Worm (Caenorhabditis elegans) whole organism, L4 larva: ENCODE data around the gene cah-4.
A peak's percentile ranks its signal among the peaks of the same experiment; 100 is the strongest.

Experiments used
- F37D6.2 ChIP-seq: sonication (generic microtip); optimal IDR thresholded peaks from 2 replicates; lab custom pipeline; 2016; ENCODE audit warnings: mild to moderate bottlenecking, missing genetic modification characterization, missing compliant biosample characterization
- Y105C5A.15 ChIP-seq: fragments of 200-800 bp; sonication (Bioruptor generic); IDR thresholded peaks from 2 replicates; pipeline ENCODE4 v1.3.6; 2022; ENCODE audit warnings: missing genetic modification characterization, missing compliant biosample characterization
- Y48G9A.11 ChIP-seq: fragments of 200-800 bp; sonication (Bioruptor generic); IDR thresholded peaks from 2 replicates; pipeline ENCODE4 v1.3.6; 2022; ENCODE audit warnings: missing genetic modification reagents, missing genetic modification characterization, missing compliant biosample characterization
- Y5F2A.4 ChIP-seq: fragments of 200-800 bp; sonication (Bioruptor generic); optimal IDR thresholded peaks from 2 replicates; lab custom pipeline; 2018; ENCODE audit warnings: mild to moderate bottlenecking, missing genetic modification characterization, missing compliant biosample characterization
- ZK546.5 ChIP-seq, 2 experiments: sonication (generic microtip); optimal IDR thresholded peaks; 2 replicates each; lab custom pipeline; 2017; ENCODE audit warnings: missing biosample characterization in 2 of 2, missing genetic modification characterization in 2 of 2
- aly-2 ChIP-seq: sonication (generic microtip); optimal IDR thresholded peaks from 2 replicates; lab custom pipeline; 2018; ENCODE audit warnings: missing biosample characterization, missing genetic modification characterization
- ama-1 ChIP-seq: fragments of 150-350 bp; optimal IDR thresholded peaks from 2 replicates; lab custom pipeline; 2014; ENCODE audit warnings: inconsistent platforms, mixed read lengths
- ceh-20 ChIP-seq: fragments of 200-800 bp; sonication (Bioruptor generic); IDR thresholded peaks from 2 replicates; pipeline ENCODE4 v1.3.6; 2022; ENCODE audit warnings: missing genetic modification reagents, missing genetic modification characterization, missing compliant biosample characterization
- ceh-28 ChIP-seq: fragments of 150-350 bp; optimal IDR thresholded peaks from 2 replicates; lab custom pipeline; 2014; ENCODE audit warnings: missing biosample characterization, missing genetic modification reagents, missing genetic modification characterization
- ceh-32 ChIP-seq: sonication (generic microtip); optimal IDR thresholded peaks from 2 replicates; lab custom pipeline; 2016; ENCODE audit warnings: mild to moderate bottlenecking, missing genetic modification characterization, missing compliant biosample characterization; ENCODE audit not compliant: poor library complexity
- ceh-44 ChIP-seq: fragments of 200-800 bp; sonication (Bioruptor generic); IDR thresholded peaks from 2 replicates; pipeline ENCODE4 v1.3.6; 2022; ENCODE audit warnings: missing genetic modification reagents, missing genetic modification characterization, missing compliant biosample characterization
- ceh-62 ChIP-seq: sonication (generic microtip); optimal IDR thresholded peaks from 2 replicates; lab custom pipeline; 2017; ENCODE audit warnings: missing biosample characterization, missing genetic modification characterization
- cey-2 ChIP-seq: sonication (generic microtip); optimal IDR thresholded peaks from 3 replicates; lab custom pipeline; 2017; ENCODE audit warnings: missing genetic modification characterization, mild to moderate bottlenecking, missing compliant biosample characterization, antibody characterized with exemption, borderline replicate concordance; ENCODE audit not compliant: insufficient read depth
- daf-12 ChIP-seq: fragments of 150-350 bp; optimal IDR thresholded peaks from 2 replicates; lab custom pipeline; 2014; ENCODE audit warnings: missing biosample characterization, missing genetic modification reagents, missing genetic modification characterization
- daf-16 ChIP-seq, 3 experiments: sonication (generic microtip); optimal IDR thresholded peaks; 2 replicates each; lab custom pipeline; 2016 to 2017; ENCODE audit warnings: missing genetic modification characterization in 3 of 3, missing genetic modification reagents in 3 of 3, mild to moderate bottlenecking in 2 of 3, missing compliant biosample characterization in 2 of 3, missing biosample characterization in 1 of 3, moderate library complexity in 1 of 3
- daf-19 ChIP-seq: fragments of 200-800 bp; sonication (Bioruptor generic); conservative IDR thresholded peaks from 2 replicates; pipeline ENCODE4 v1.3.6; 2022; ENCODE audit warnings: missing genetic modification characterization, missing compliant biosample characterization
- dmd-6 ChIP-seq: fragments of 200-800 bp; sonication (Bioruptor generic); IDR thresholded peaks from 2 replicates; pipeline ENCODE4 v1.3.6; 2022; ENCODE audit warnings: missing genetic modification reagents, missing genetic modification characterization, missing compliant biosample characterization
- dpl-1 ChIP-seq: fragments of 150-350 bp; optimal IDR thresholded peaks from 2 replicates; lab custom pipeline; 2014; ENCODE audit warnings: missing biosample characterization, missing genetic modification reagents, missing genetic modification characterization
- duxl-1 ChIP-seq: sonication (generic microtip); optimal IDR thresholded peaks from 2 replicates; lab custom pipeline; 2016; ENCODE audit warnings: mild to moderate bottlenecking, missing genetic modification characterization, moderate library complexity, missing compliant biosample characterization; ENCODE audit not compliant: poor library complexity
- egl-27 ChIP-seq: sonication (generic microtip); optimal IDR thresholded peaks from 3 replicates; lab custom pipeline; 2017; ENCODE audit warnings: missing biosample characterization, missing genetic modification reagents, missing genetic modification characterization
- fkh-10 ChIP-seq: fragments of 150-350 bp; optimal IDR thresholded peaks from 2 replicates; lab custom pipeline; 2014; ENCODE audit warnings: missing biosample characterization, missing genetic modification reagents, missing genetic modification characterization
- hif-1 ChIP-seq, 2 experiments: sonication (generic microtip); optimal IDR thresholded peaks; 2 replicates each; lab custom pipeline; 2016 to 2017; ENCODE audit warnings: missing compliant biosample characterization in 2 of 2, missing genetic modification characterization in 2 of 2, missing genetic modification reagents in 2 of 2, missing genotype in 2 of 2, mild to moderate bottlenecking in 1 of 2
- hlh-30 ChIP-seq: sonication (generic microtip); optimal IDR thresholded peaks from 2 replicates; lab custom pipeline; 2017; ENCODE audit warnings: antibody characterized with exemption, mild to moderate bottlenecking, missing genetic modification characterization, missing compliant biosample characterization; ENCODE audit not compliant: insufficient read depth
- hmg-1.1 ChIP-seq: fragments of 200-800 bp; sonication (Bioruptor generic); IDR thresholded peaks from 2 replicates; pipeline ENCODE4 v1.3.6; 2022; ENCODE audit warnings: missing genetic modification reagents, missing genetic modification characterization, missing compliant biosample characterization
- jun-1 ChIP-seq: fragments of 150-350 bp; optimal IDR thresholded peaks from 2 replicates; lab custom pipeline; 2014; ENCODE audit warnings: missing biosample characterization, missing genetic modification reagents, missing genetic modification characterization
- lim-7 ChIP-seq: fragments of 200-800 bp; sonication (Bioruptor generic); IDR thresholded peaks from 2 replicates; pipeline ENCODE4 v1.3.6; 2022; ENCODE audit warnings: missing genetic modification characterization, missing compliant biosample characterization
- lin-15B ChIP-seq: fragments of 150-350 bp; sonication (generic microtip); optimal IDR thresholded peaks from 3 replicates; lab custom pipeline; 2014; ENCODE audit warnings: missing biosample characterization, missing genetic modification characterization
- lin-38 ChIP-seq: fragments of 200-800 bp; sonication (Bioruptor generic); IDR thresholded peaks from 2 replicates; pipeline ENCODE4 v1.3.6; 2022; ENCODE audit warnings: missing genetic modification reagents, missing genetic modification characterization, missing compliant biosample characterization
- lin-39 ChIP-seq: fragments of 150-350 bp; optimal IDR thresholded peaks from 2 replicates; lab custom pipeline; 2014; ENCODE audit warnings: missing biosample characterization, missing genetic modification reagents, missing genetic modification characterization
- lir-3 ChIP-seq: sonication (generic microtip); optimal IDR thresholded peaks from 2 replicates; lab custom pipeline; 2016; ENCODE audit warnings: mild to moderate bottlenecking, missing genetic modification characterization, missing compliant biosample characterization
- lsy-2 ChIP-seq, 2 experiments: fragments of 150-350 bp in 1 of 2; sonication (generic microtip) in 1 of 2; optimal IDR thresholded peaks; 2 replicates each; lab custom pipeline; 2014 to 2017; ENCODE audit warnings: missing biosample characterization in 2 of 2, missing genetic modification characterization in 2 of 2
- mdt-29 ChIP-seq: fragments of 200-800 bp; sonication (Bioruptor generic); IDR thresholded peaks from 2 replicates; pipeline ENCODE4 v1.3.6; 2022; ENCODE audit warnings: missing genetic modification reagents, missing genetic modification characterization, missing compliant biosample characterization
- mep-1 ChIP-seq: fragments of 150-350 bp; sonication (generic microtip); optimal IDR thresholded peaks from 3 replicates; lab custom pipeline; 2014; ENCODE audit warnings: missing biosample characterization, missing genetic modification characterization
- mes-2 ChIP-seq: sonication (generic microtip); optimal IDR thresholded peaks from 2 replicates; lab custom pipeline; 2016; ENCODE audit warnings: missing genotype, mild to moderate bottlenecking, missing genetic modification characterization, missing compliant biosample characterization; ENCODE audit not compliant: poor library complexity, severe bottlenecking
- mxl-2 ChIP-seq: fragments of 200-800 bp; sonication (Bioruptor generic); conservative IDR thresholded peaks from 2 replicates; pipeline ENCODE4 v1.3.6; 2022; ENCODE audit warnings: missing genetic modification reagents, missing genetic modification characterization, missing compliant biosample characterization
- nhr-111 ChIP-seq: fragments of 200-800 bp; sonication (Bioruptor generic); optimal IDR thresholded peaks from 2 replicates; lab custom pipeline; 2018; ENCODE audit warnings: mild to moderate bottlenecking, missing genetic modification characterization, missing compliant biosample characterization
- nhr-237 ChIP-seq: sonication (generic microtip); optimal IDR thresholded peaks from 2 replicates; lab custom pipeline; 2017; ENCODE audit warnings: missing biosample characterization, missing genetic modification characterization
- nhr-41 ChIP-seq: fragments of 200-800 bp; sonication (Bioruptor generic); IDR thresholded peaks from 2 replicates; pipeline ENCODE4 v1.3.6; 2022; ENCODE audit warnings: missing genetic modification reagents, missing genetic modification characterization, missing compliant biosample characterization
- nhr-76 ChIP-seq: fragments of 150-350 bp; optimal IDR thresholded peaks from 2 replicates; lab custom pipeline; 2014; ENCODE audit warnings: missing biosample characterization, missing genetic modification characterization
- nhr-77 ChIP-seq: fragments of 150-350 bp; optimal IDR thresholded peaks from 2 replicates; lab custom pipeline; 2014; ENCODE audit warnings: missing biosample characterization, missing genetic modification characterization
- php-3 ChIP-seq: fragments of 200-800 bp; sonication (Bioruptor generic); IDR thresholded peaks from 2 replicates; pipeline ENCODE4 v1.3.6; 2022; ENCODE audit warnings: missing genetic modification reagents, missing genetic modification characterization, missing compliant biosample characterization
- rbr-2 ChIP-seq: sonication (generic microtip); optimal IDR thresholded peaks from 2 replicates; lab custom pipeline; 2016; ENCODE audit warnings: missing genotype, missing genetic modification characterization, missing compliant biosample characterization
- saeg-2 ChIP-seq: fragments of 200-800 bp; sonication (Bioruptor generic); IDR thresholded peaks from 2 replicates; pipeline ENCODE4 v1.3.6; 2022; ENCODE audit warnings: missing genetic modification reagents, missing genetic modification characterization, missing compliant biosample characterization
- snpc-1.2 ChIP-seq: fragments of 200-800 bp; sonication (Bioruptor generic); IDR thresholded peaks from 2 replicates; pipeline ENCODE4 v1.3.6; 2022; ENCODE audit warnings: missing genetic modification reagents, missing genetic modification characterization, missing compliant biosample characterization
- spr-3 ChIP-seq: fragments of 200-800 bp; sonication (Bioruptor generic); optimal IDR thresholded peaks from 2 replicates; lab custom pipeline; 2018; ENCODE audit warnings: mild to moderate bottlenecking, missing genetic modification characterization, missing compliant biosample characterization
- tra-1 ChIP-seq: fragments of 200-800 bp; sonication (Bioruptor generic); IDR thresholded peaks from 2 replicates; pipeline ENCODE4 v1.3.6; 2022; ENCODE audit warnings: missing genetic modification reagents, missing genetic modification characterization, missing compliant biosample characterization
- unc-130 ChIP-seq: sonication (generic microtip); optimal IDR thresholded peaks from 2 replicates; lab custom pipeline; 2016; ENCODE audit warnings: missing genetic modification reagents, missing genetic modification characterization, missing compliant biosample characterization
- unc-39 ChIP-seq: sonication (generic microtip); optimal IDR thresholded peaks from 2 replicates; lab custom pipeline; 2017; ENCODE audit warnings: missing biosample characterization, missing genetic modification characterization
- vab-7 ChIP-seq: fragments of 200-800 bp; sonication (Bioruptor generic); IDR thresholded peaks from 2 replicates; pipeline ENCODE4 v1.3.6; 2022; ENCODE audit warnings: missing genetic modification reagents, missing genetic modification characterization, missing compliant biosample characterization
- zfp-3 ChIP-seq: fragments of 200-800 bp; sonication (Bioruptor generic); conservative IDR thresholded peaks from 2 replicates; pipeline ENCODE4 v1.3.6; 2022; ENCODE audit warnings: missing genetic modification reagents, missing genetic modification characterization, missing compliant biosample characterization
- zip-2 ChIP-seq: fragments of 150-350 bp; optimal IDR thresholded peaks from 2 replicates; lab custom pipeline; 2014; ENCODE audit warnings: missing biosample characterization, missing genetic modification characterization

The cah-4 gene

ce11 chrX:13502282-13502681, 40.1 kb upstream of the cah-4 start:
- TF ChIP-seq egl-27 (tag; lab: Kevin White, UChicago) (no peak), ZK546.5 (tag; optimal IDR thresholded peaks at IDR 0.05; lab: Kevin White, UChicago) (no peak), ceh-20 (GFP tag; lab: Robert Waterston, UW) (no peak), Y5F2A.4 (GFP tag; lab: Kevin White, UChicago) (no peak), fkh-10 (GFP tag; lab: Kevin White, UChicago) (peak; percentile 18), nhr-76 (tag; lab: Kevin White, UChicago) (no peak), ceh-28 (tag; lab: Kevin White, UChicago) (no peak), daf-19 (no peak), daf-12 (tag; lab: Kevin White, UChicago) (no peak), unc-39 (tag; lab: Kevin White, UChicago) (no peak), mes-2 (no peak), lin-39 (tag; lab: Kevin White, UChicago) (no peak), lsy-2 (tag; optimal IDR thresholded peaks at IDR 0.05; lab: Kevin White, UChicago) (peak in 1 of 2 experiments; percentile 7), lin-38 (GFP tag; lab: Robert Waterston, UW) (no peak), zfp-3 (no peak), nhr-111 (GFP tag; lab: Kevin White, UChicago) (no peak), hlh-30 (peak; percentile 12), lim-7 (GFP tag; lab: Robert Waterston, UW) (no peak), tra-1 (no peak), lin-15B (no peak), nhr-41 (GFP tag; lab: Robert Waterston, UW) (no peak), vab-7 (no peak), mxl-2 (GFP tag; lab: Robert Waterston, UW) (no peak), duxl-1 (tag; lab: Kevin White, UChicago) (no peak), aly-2 (no peak), nhr-77 (tag; lab: Kevin White, UChicago) (no peak), lir-3 (tag; lab: Kevin White, UChicago) (no peak), zip-2 (tag; lab: Kevin White, UChicago) (no peak), hif-1 (tag; optimal IDR thresholded peaks at IDR 0.05; lab: Kevin White, UChicago) (peak in 1 of 2 experiments; percentile 29), F37D6.2 (tag; lab: Kevin White, UChicago) (peak; percentile 39), ama-1 (lab: Kevin White, UChicago) (no peak), Y105C5A.15 (GFP tag; lab: Robert Waterston, UW) (no peak), ceh-62 (no peak), Y48G9A.11 (GFP tag; lab: Robert Waterston, UW) (no peak), dpl-1 (no peak), nhr-237 (no peak), snpc-1.2 (GFP tag; lab: Robert Waterston, UW) (no peak), jun-1 (no peak), php-3 (no peak), rbr-2 (tag; lab: Kevin White, UChicago) (peak; percentile 72), mep-1 (tag; lab: Kevin White, UChicago) (peak; percentile 35), unc-130 (GFP tag; lab: Kevin White, UChicago) (no peak), cey-2 (tag; lab: Kevin White, UChicago) (no peak), spr-3 (GFP tag; lab: Kevin White, UChicago) (no peak), hmg-1.1 (GFP tag; lab: Robert Waterston, UW) (peak; percentile 73), daf-16 (GFP tag; optimal IDR thresholded peaks at IDR 0.05; lab: Kevin White, UChicago) (no peak), daf-16 (tag; optimal IDR thresholded peaks at IDR 0.05; lab: Kevin White, UChicago) (no peak), mdt-29 (GFP tag; lab: Robert Waterston, UW) (no peak), ceh-32 (tag; lab: Kevin White, UChicago) (no peak), dmd-6 (GFP tag; lab: Robert Waterston, UW) (no peak), saeg-2 (no peak), ceh-44 (GFP tag; lab: Robert Waterston, UW) (no peak)
